Worm (Caenorhabditis elegans): ENCODE measurements around the gene col-95.

The col-95 gene

DNA sequence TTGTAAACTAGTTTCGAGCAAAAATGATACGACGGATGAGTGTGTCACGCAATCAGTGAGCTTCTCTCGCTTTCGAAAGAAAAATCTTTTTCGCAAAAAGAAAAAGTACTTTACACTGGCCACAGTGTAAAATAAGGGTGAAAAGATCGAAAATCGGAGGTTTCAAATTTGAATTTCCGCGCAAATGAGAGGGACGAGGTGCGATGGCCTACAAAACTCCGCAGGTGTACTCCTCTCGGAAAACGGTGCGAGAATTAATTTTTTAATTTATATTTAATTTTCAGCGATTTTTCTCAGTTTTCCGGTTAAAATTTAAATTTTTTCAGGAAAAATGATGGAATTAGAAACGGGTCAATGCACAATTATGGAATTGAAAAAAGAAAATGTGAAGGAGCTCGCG, 42.9 kb downstream of the col-95 start, which contains the start of gene mrt-2:
Gene mrt-2 (plus strand): TSS at position 49 of the 400 bp plus-strand sequence.
- TF ChIP-seq ztf-29 (GFP tag; IDR thresholded peaks at IDR 0.05) (no peak), flt-1 (GFP tag; IDR thresholded peaks at IDR 0.05) (peak; percentile 78), ztf-23 (GFP tag; IDR thresholded peaks at IDR 0.05) (0 out of 2 replicates have a peak, but pooled peaks have one; percentile 56), med-1 (GFP tag; optimal IDR thresholded peaks at IDR 0.05; ENCODE audit: insufficient read depth) (no peak), tab-1 (GFP tag; IDR thresholded peaks at IDR 0.05) (no peak), klf-2 (GFP tag; conservative IDR thresholded peaks at IDR 0.05) (0 out of 2 replicates have a peak, but pooled peaks have one; percentile 33), ref-1 (GFP tag; conservative IDR thresholded peaks at IDR 0.05) (no peak), T22C8.4 (GFP tag; IDR thresholded peaks at IDR 0.05) (peak; percentile 10; the same call in 1 of the 2 replicates), cog-1 (tag; optimal IDR thresholded peaks at IDR 0.05) (peak; percentile 28)

DNA sequence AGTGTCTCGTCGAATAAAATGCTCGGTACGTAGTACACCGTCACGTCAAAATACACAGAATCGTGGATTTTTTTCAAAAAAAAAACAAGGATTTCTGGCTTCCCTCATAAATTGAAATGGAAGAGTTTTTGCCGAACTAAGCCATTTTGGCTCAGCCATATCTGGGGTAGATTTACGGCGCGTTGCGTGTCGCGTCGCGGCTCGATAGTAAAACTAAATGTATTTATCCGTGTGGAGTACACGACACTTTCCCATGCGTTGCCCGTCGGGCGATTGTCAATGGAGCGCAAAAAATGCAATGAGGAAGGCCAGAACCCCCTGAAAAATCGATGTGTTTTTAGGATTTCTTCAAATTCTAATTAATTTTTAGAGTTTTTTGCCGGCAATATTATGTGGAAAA, 46.4 kb downstream of the col-95 start:
- TF ChIP-seq tab-1 (GFP tag; IDR thresholded peaks at IDR 0.05) = no peak
- no peak for TF ChIP-seq cog-1 (tag; optimal IDR thresholded peaks at IDR 0.05)
- no peak for TF ChIP-seq T22C8.4 (GFP tag; IDR thresholded peaks at IDR 0.05)
- TF ChIP-seq ztf-29 (GFP tag; IDR thresholded peaks at IDR 0.05) = no peak
- TF ChIP-seq ztf-23 (GFP tag; IDR thresholded peaks at IDR 0.05) = no peak
- no peak for TF ChIP-seq med-1 (GFP tag; optimal IDR thresholded peaks at IDR 0.05; ENCODE audit: insufficient read depth)
- TF ChIP-seq flt-1 (GFP tag; IDR thresholded peaks at IDR 0.05) = no peak
- TF ChIP-seq ref-1 (GFP tag; conservative IDR thresholded peaks at IDR 0.05) = no peak
- TF ChIP-seq klf-2 (GFP tag; conservative IDR thresholded peaks at IDR 0.05) = no peak

DNA sequence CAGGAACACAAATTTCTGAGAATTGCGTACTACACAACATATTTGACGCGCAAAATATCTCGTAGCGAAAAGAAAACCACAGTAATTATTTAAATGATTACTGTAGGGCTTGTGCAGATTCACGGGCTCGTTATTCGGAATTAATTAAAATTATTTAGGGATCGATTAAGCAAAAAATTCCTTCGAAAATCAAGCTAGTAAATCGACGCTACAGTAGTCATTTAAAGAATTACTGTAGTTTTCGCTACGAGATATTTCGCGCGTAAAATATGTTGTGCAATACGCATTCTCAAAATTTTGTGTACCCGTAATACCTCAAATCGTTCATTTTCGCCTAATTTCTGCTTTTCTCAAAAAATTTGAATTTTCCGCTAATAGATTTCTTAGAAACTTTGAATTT, 47.0 kb downstream of the col-95 start:
- TF ChIP-seq klf-2 (GFP tag; conservative IDR thresholded peaks at IDR 0.05) (no peak), flt-1 (GFP tag; IDR thresholded peaks at IDR 0.05) (no peak), cog-1 (tag; optimal IDR thresholded peaks at IDR 0.05) (no peak), ref-1 (GFP tag; conservative IDR thresholded peaks at IDR 0.05) (no peak), ztf-29 (GFP tag; IDR thresholded peaks at IDR 0.05) (no peak), med-1 (GFP tag; optimal IDR thresholded peaks at IDR 0.05; ENCODE audit: insufficient read depth) (no peak), ztf-23 (GFP tag; IDR thresholded peaks at IDR 0.05) (no peak), tab-1 (GFP tag; IDR thresholded peaks at IDR 0.05) (no peak), T22C8.4 (GFP tag; IDR thresholded peaks at IDR 0.05) (no peak)

Data from whole organism, midembryonic.